Worm (Caenorhabditis elegans): ENCODE data around the gene F52B11.2.

Gene F52B11.2

ce11 chrIV:14074456-14074855, 8.9 kb upstream of the F52B11.2 start:
- TF ChIP-seq mec-3 (tag; optimal IDR thresholded peaks at IDR 0.05; ENCODE audit: borderline replicate concordance) = no peak
- TF ChIP-seq dve-1 (tag; optimal IDR thresholded peaks at IDR 0.05) = no peak
- no peak for TF ChIP-seq sdc-2 (tag; optimal IDR thresholded peaks at IDR 0.05)

- TF ChIP-seq lim-6 (tag; optimal IDR thresholded peaks at IDR 0.05) (no peak), rnt-1 (tag; optimal IDR thresholded peaks at IDR 0.05) (no peak), ceh-14 (tag; optimal IDR thresholded peaks at IDR 0.05) (no peak), unc-55 (GFP tag; optimal IDR thresholded peaks at IDR 0.05) (no peak), nhr-232 (tag; optimal IDR thresholded peaks at IDR 0.05) (no peak), tbx-7 (tag; optimal IDR thresholded peaks at IDR 0.05) (no peak), zip-5 (tag; optimal IDR thresholded peaks at IDR 0.05) (no peak), K02D7.2 (tag; optimal IDR thresholded peaks at IDR 0.05) (no peak), ceh-31 (tag; optimal IDR thresholded peaks at IDR 0.05) (no peak), hlh-8 (tag; optimal IDR thresholded peaks at IDR 0.05) (no peak), gmeb-2 (tag; optimal IDR thresholded peaks at IDR 0.05) (no peak), nfya-1 (tag; optimal IDR thresholded peaks at IDR 0.05) (no peak), unc-3 (GFP tag; conservative IDR thresholded peaks at IDR 0.05) (no peak), unc-3 (tag; optimal IDR thresholded peaks at IDR 0.05) (no peak), hlh-15 (tag; optimal IDR thresholded peaks at IDR 0.05) (no peak), dve-1 (tag; optimal IDR thresholded peaks at IDR 0.05) (no peak), T23F11.4 (GFP tag; optimal IDR thresholded peaks at IDR 0.05) (no peak)
Observed at ce11 chrIV:14077135-14077534, 6.2 kb upstream of the F52B11.2 start, which contains the start of gene cfp-1. cfp-1 (plus strand) TSS chrIV:14077435.

DNA sequence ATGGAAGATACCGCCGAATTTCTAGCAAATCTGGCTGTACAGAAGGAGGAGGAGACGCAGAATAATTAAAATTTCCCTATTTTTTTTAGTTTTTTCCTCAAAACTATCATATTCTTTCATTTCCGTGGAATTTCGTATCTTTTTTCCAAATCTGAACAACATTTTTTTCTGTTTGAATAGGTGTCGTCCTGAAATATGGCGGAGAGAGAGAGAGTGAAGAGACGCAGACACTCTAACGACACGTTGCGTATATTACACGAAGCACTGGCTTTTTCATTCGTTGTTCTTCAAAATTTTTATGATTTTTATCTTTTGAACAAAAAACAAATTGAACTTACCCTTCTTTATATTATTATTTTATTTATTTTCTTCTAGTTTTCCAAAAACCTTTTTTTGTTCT, 412 bp upstream of the F52B11.2 start:
- TF ChIP-seq ceh-18 (tag; optimal IDR thresholded peaks at IDR 0.05) = no peak

ce11 chrIV:14086395-14086794, 3.0 kb downstream of the F52B11.2 start:
- TF ChIP-seq C38D4.7 (GFP tag; optimal IDR thresholded peaks at IDR 0.05) = no peak
- TF ChIP-seq unc-55 (GFP tag; optimal IDR thresholded peaks at IDR 0.05) = no peak
- no peak for TF ChIP-seq C08G9.2 (tag; optimal IDR thresholded peaks at IDR 0.05)
- no peak for TF ChIP-seq sox-4 (tag; optimal IDR thresholded peaks at IDR 0.05)
- TF ChIP-seq ets-4 (tag; optimal IDR thresholded peaks at IDR 0.05) = no peak

- TF ChIP-seq C38D4.7 (GFP tag; optimal IDR thresholded peaks at IDR 0.05) = no peak
- no peak for TF ChIP-seq tbx-7 (tag; optimal IDR thresholded peaks at IDR 0.05)
- TF ChIP-seq sdc-2 (tag; optimal IDR thresholded peaks at IDR 0.05) = no peak
- no peak for TF ChIP-seq sox-4 (tag; optimal IDR thresholded peaks at IDR 0.05)
- no peak for TF ChIP-seq ceh-24 (tag; optimal IDR thresholded peaks at IDR 0.05)
- TF ChIP-seq ceh-19 (GFP tag; optimal IDR thresholded peaks at IDR 0.05) = no peak
- no peak for TF ChIP-seq pha-4 (tag; optimal IDR thresholded peaks at IDR 0.05)
- no peak for TF ChIP-seq pros-1 (tag; optimal IDR thresholded peaks at IDR 0.05)
- TF ChIP-seq pha-2 (tag; optimal IDR thresholded peaks at IDR 0.05) = no peak
- TF ChIP-seq rnt-1 (tag; optimal IDR thresholded peaks at IDR 0.05) = no peak
- TF ChIP-seq ets-4 (tag; optimal IDR thresholded peaks at IDR 0.05) = no peak
- no peak for TF ChIP-seq hlh-15 (tag; optimal IDR thresholded peaks at IDR 0.05)
- no peak for TF ChIP-seq npax-4 (tag; optimal IDR thresholded peaks at IDR 0.05)
- TF ChIP-seq madf-2 (tag; optimal IDR thresholded peaks at IDR 0.05) = no peak
- TF ChIP-seq K02D7.2 (tag; optimal IDR thresholded peaks at IDR 0.05) = no peak
- no peak for TF ChIP-seq ceh-30 (tag; optimal IDR thresholded peaks at IDR 0.05)
Observed at ce11 chrIV:14089749-14090148, 6.4 kb downstream of the F52B11.2 start.

ce11 chrIV:14091242-14091641, 7.9 kb downstream of the F52B11.2 start, which contains the start of gene noah-2:
noah-2 (plus strand) TSS chrIV:14091254.
- no peak for TF ChIP-seq ceh-18 (tag; optimal IDR thresholded peaks at IDR 0.05)
- TF ChIP-seq pax-1 (tag; optimal IDR thresholded peaks at IDR 0.05) = no peak
- no peak for TF ChIP-seq ceh-19 (GFP tag; optimal IDR thresholded peaks at IDR 0.05)
- no peak for TF ChIP-seq ahr-1 (tag; optimal IDR thresholded peaks at IDR 0.05)
- no peak for TF ChIP-seq ceh-22 (tag; optimal IDR thresholded peaks at IDR 0.05)
- no peak for TF ChIP-seq F13H6.1 (tag; optimal IDR thresholded peaks at IDR 0.05)
- TF ChIP-seq pha-4 (tag; optimal IDR thresholded peaks at IDR 0.05) = no peak
- no peak for TF ChIP-seq ceh-31 (tag; optimal IDR thresholded peaks at IDR 0.05)
- TF ChIP-seq K09A11.1 (tag; optimal IDR thresholded peaks at IDR 0.05; ENCODE audit: insufficient read depth) = no peak
- TF ChIP-seq sox-2 (GFP tag; IDR thresholded peaks at IDR 0.05) = no peak
- TF ChIP-seq zip-5 (tag; optimal IDR thresholded peaks at IDR 0.05) = no peak

Data from whole organism, late embryonic.